Worm (Caenorhabditis elegans): ENCODE results near the gene B0285.6.
A peak's percentile ranks its signal among the peaks of the same experiment; 100 is the strongest.

DNA sequence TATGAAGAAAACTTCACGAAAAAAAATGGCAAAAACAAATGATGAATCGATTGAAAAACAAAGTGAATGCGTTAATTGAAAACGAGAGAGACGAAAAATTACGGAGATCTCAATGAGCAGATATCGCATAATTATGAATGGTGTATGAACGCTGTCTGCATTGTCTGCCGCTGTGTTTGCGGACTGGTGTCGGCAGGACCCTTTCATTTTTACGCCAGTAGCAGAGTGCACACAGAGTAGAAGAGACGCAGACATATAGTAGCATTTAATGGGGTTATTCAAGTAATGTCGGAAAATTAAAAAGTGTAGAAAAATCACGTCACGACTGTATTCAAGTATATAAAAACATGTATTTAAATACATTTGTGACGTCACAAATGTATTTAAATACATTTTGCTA lies 30.9 kb downstream of the B0285.6 start:
- TF ChIP-seq nhr-28 (tag; optimal IDR thresholded peaks at IDR 0.05): no peak
- no peak for TF ChIP-seq nhr-76 (tag; optimal IDR thresholded peaks at IDR 0.05)
- TF ChIP-seq skn-1 (tag; optimal IDR thresholded peaks at IDR 0.05): no peak
- no peak for TF ChIP-seq ztf-11 (tag; optimal IDR thresholded peaks at IDR 0.05)
- no peak for TF ChIP-seq ama-1 (optimal IDR thresholded peaks at IDR 0.05)
- no peak for TF ChIP-seq unc-39 (tag; optimal IDR thresholded peaks at IDR 0.05)
- peak; percentile 27 for TF ChIP-seq snpc-4 (tag; optimal IDR thresholded peaks at IDR 0.05)
- TF ChIP-seq fos-1 (tag; optimal IDR thresholded peaks at IDR 0.05): no peak
